Fruit fly (Drosophila melanogaster) whole organism, wandering third instar larva: Measurements from ENCODE around the gene CG13842.

Experiments used
- Abd-B ChIP-seq: fragments of >200 bp; optimal IDR thresholded peaks from 2 replicates; lab custom pipeline; 2017; ENCODE audit warnings: missing biosample characterization, missing genetic modification characterization
- Hnf4 ChIP-seq: fragments of 200-800 bp; sonication (Bioruptor generic); optimal IDR thresholded peaks from 2 replicates; lab custom pipeline; 2016; ENCODE audit warnings: missing biosample characterization, mild to moderate bottlenecking, missing genetic modification characterization
- Hr78 ChIP-seq: fragments of >200 bp; optimal IDR thresholded peaks from 2 replicates; lab custom pipeline; 2017; ENCODE audit warnings: missing biosample characterization, missing genetic modification characterization
- Hr83 ChIP-seq: fragments of 200-300 bp; sonication (Bioruptor generic); optimal IDR thresholded peaks from 2 replicates; lab custom pipeline; 2016; ENCODE audit warnings: missing biosample characterization, mild to moderate bottlenecking, missing genetic modification characterization, moderate library complexity; ENCODE audit not compliant: poor library complexity, severe bottlenecking
- Jra ChIP-seq: sonication (Bioruptor generic); optimal IDR thresholded peaks from 2 replicates; lab custom pipeline; 2016; ENCODE audit warnings: missing biosample characterization, missing genetic modification characterization
- Myc ChIP-seq: fragments of >200 bp; optimal IDR thresholded peaks from 2 replicates; lab custom pipeline; 2017
- OdsH ChIP-seq: fragments of 200-800 bp; sonication (Bioruptor generic); optimal IDR thresholded peaks from 2 replicates; lab custom pipeline; 2016; ENCODE audit warnings: missing biosample characterization, mild to moderate bottlenecking, missing genetic modification characterization
- brk ChIP-seq: fragments of 200-800 bp; sonication (Bioruptor generic); optimal IDR thresholded peaks from 2 replicates; lab custom pipeline; 2016; ENCODE audit warnings: missing biosample characterization, mild to moderate bottlenecking, missing genetic modification characterization
- dl ChIP-seq, 2 experiments: fragments of 175-275, 200-275 bp in 1 of 2; fragments of 200-275 bp in 1 of 2; sonication (Bioruptor generic); optimal IDR thresholded peaks; lab custom pipeline; 2018; ENCODE audit warnings: mild to moderate bottlenecking in 2 of 2, missing biosample characterization in 2 of 2, missing genetic modification characterization in 2 of 2, moderate library complexity in 2 of 2; ENCODE audit not compliant: partially characterized antibody in 2 of 2, insufficient read depth in 1 of 2
- foxo ChIP-seq, 2 experiments: fragments of 200-800 bp; sonication (Bioruptor generic); optimal IDR thresholded peaks; 2 replicates in 1 of 2; 3 replicates in 1 of 2; lab custom pipeline; 2016 to 2017; ENCODE audit warnings: missing biosample characterization in 2 of 2, missing genetic modification characterization in 2 of 2
- h ChIP-seq: fragments of 200-800 bp; sonication (Bioruptor generic); optimal IDR thresholded peaks from 3 replicates; lab custom pipeline; 2016; ENCODE audit warnings: missing biosample characterization, mild to moderate bottlenecking, missing genetic modification characterization
- pan ChIP-seq: fragments of >200 bp; optimal IDR thresholded peaks from 2 replicates; lab custom pipeline; 2017
- psq ChIP-seq: fragments of 200-800 bp; sonication (Bioruptor generic); optimal IDR thresholded peaks from 3 replicates; lab custom pipeline; 2017; ENCODE audit warnings: missing biosample characterization, mild to moderate bottlenecking, missing genetic modification characterization, moderate library complexity
- usp ChIP-seq: fragments of >200 bp; optimal IDR thresholded peaks from 2 replicates; lab custom pipeline; 2017; ENCODE audit warnings: missing biosample characterization, missing genetic modification characterization

DNA sequence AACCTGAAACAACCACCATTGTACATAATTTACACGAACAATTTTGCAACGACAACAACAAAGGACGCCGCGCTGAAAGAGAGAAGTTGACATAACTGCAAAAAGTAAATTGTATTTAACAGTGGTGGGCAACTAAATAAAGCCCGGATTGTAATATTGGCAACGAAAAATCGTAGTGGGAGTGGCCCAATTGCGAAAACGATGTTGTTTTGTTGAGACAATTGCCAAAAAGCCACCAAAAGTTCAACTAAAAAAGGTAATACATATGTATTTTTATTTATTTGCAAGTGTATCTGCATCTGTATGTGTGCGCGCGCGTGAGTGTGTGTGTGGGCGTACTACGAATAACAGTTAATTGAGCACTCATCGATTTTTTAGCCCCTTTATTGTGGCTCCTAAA lies 44.0 kb upstream of the CG13842 start:
- TF ChIP-seq foxo (GFP tag; optimal IDR thresholded peaks at IDR 0.05; lab: Kevin White, UChicago) (no peak), OdsH (GFP tag; lab: Kevin White, UChicago) (no peak), Abd-B (GFP tag; lab: Kevin White, UChicago) (no peak), pan (lab: Kevin White, UChicago) (no peak), psq (no peak), Jra (GFP tag; lab: Kevin White, UChicago) (no peak), brk (no peak), Hr78 (GFP tag; lab: Kevin White, UChicago) (no peak), h (no peak), dl (GFP tag; optimal IDR thresholded peaks at IDR 0.05; lab: Kevin White, UChicago; ENCODE audit: insufficient read depth in 1 of 2, partially characterized antibody in 2 of 2) (no peak), Myc (lab: Kevin White, UChicago) (no peak), Hr83 (GFP tag; lab: Kevin White, UChicago) (no peak), usp (GFP tag; lab: Kevin White, UChicago) (no peak), Hnf4 (GFP tag; lab: Kevin White, UChicago) (no peak)
